ENCODE assay signal across 1 fruit fly cellular context in the genomic region with DNA sequence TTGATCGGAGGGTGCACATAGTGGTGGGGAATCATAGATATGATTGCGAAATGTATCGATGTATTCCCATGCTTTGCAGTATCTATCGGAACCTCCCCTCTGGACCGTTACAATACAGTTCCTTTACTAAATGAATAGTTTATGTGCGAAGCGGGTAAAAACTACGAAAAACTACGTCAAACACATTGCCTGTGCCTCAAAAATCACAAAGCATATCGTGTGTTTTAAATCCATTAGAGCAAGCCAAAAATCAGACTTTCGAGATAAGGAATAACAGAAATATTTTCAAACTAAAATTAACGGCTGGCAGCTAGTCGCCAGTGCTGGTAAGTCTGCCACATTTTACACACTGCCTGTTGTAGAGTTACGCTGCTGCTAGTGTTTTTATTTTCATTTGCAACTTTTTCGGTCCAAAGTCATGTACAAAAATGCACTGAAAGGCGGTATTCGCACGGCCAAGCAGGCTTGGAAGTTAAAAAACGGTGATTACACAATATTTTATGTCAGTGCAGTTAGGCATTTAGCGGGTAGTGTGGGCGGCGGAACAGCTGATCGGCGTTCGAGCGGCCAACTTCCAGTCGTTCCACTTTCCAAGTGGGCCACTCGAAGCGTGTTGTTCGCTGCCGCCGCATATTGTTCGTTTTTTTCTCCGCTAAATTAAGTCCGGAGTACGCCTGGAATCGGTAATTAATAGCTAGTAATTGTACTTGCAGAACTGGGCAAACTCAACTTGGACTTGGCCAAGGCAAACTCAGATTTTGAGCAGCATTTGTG.
A peak's percentile ranks its signal among the peaks of the same experiment; 100 is the strongest.
TF ChIP-seq lines count a peak whose summit lies in the region.

No protein-coding gene starts in this region.

TF ChIP-seq in whole organism, embryonic, 481 proteins besides CTCF, POLR2A, EP300 and RAD21 (continued from another document and continues in another):
- TF ChIP-seq ap (GFP tag; IDR thresholded peaks at IDR 0.05; lab: Robert Waterston, UW) (peak; percentile 50; the same call in 1 of the 2 replicates), B-H2 (GFP tag; optimal IDR thresholded peaks at IDR 0.05; lab: Kevin White, UChicago) (no peak), pros (GFP tag; optimal IDR thresholded peaks at IDR 0.05; lab: Kevin White, UChicago) (no peak), CG10267 (tag; optimal IDR thresholded peaks at IDR 0.05; lab: Kevin White, UChicago) (peak; percentile 97), Spps (tag; optimal IDR thresholded peaks at IDR 0.05; lab: Kevin White, UChicago) (no peak), Doc3 (GFP tag; IDR thresholded peaks at IDR 0.05; lab: Robert Waterston, UW; ENCODE audit: partially characterized antibody) (peak; percentile 70), CG1529 (GFP tag; optimal IDR thresholded peaks at IDR 0.05; lab: Kevin White, UChicago) (no peak), Usf (GFP tag; optimal IDR thresholded peaks at IDR 0.05; lab: Kevin White, UChicago) (peak; percentile 4), Hr3 (GFP tag; optimal IDR thresholded peaks at IDR 0.05; lab: Kevin White, UChicago) (peak; percentile 67), CG10366 (GFP tag; IDR thresholded peaks at IDR 0.05; lab: Robert Waterston, UW) (peak; percentile 52; the same call in 1 of the 2 replicates), CG32532 (GFP tag; IDR thresholded peaks at IDR 0.05; lab: Robert Waterston, UW) (peak; percentile 52), Chrac-16 (GFP tag; optimal IDR thresholded peaks at IDR 0.05; lab: Kevin White, UChicago) (peak; percentile 64), CG18764 (GFP tag; optimal IDR thresholded peaks at IDR 0.05; lab: Kevin White, UChicago) (no peak), vnd (GFP tag; IDR thresholded peaks at IDR 0.05; lab: Robert Waterston, UW; ENCODE audit: partially characterized antibody) (peak; percentile 51; the same call in 2 of the 3 replicates), CG11247 (GFP tag; IDR thresholded peaks at IDR 0.05; lab: Robert Waterston, UW) (0 out of 2 replicates have a peak, but pooled peaks have one; percentile 21), peb (GFP tag; IDR thresholded peaks at IDR 0.05; lab: Robert Waterston, UW) (no peak), CG8089 (GFP tag; optimal IDR thresholded peaks at IDR 0.05; lab: Kevin White, UChicago) (peak; percentile 34), dmrt99B (tag; optimal IDR thresholded peaks at IDR 0.05; lab: Kevin White, UChicago) (no peak), nerfin-1 (tag; optimal IDR thresholded peaks at IDR 0.05; lab: Kevin White, UChicago) (no peak), sim (GFP tag; IDR thresholded peaks at IDR 0.05; lab: Robert Waterston, UW) (no peak), Doc2 (GFP tag; IDR thresholded peaks at IDR 0.05; lab: Robert Waterston, UW) (no peak), grn (GFP tag; optimal IDR thresholded peaks at IDR 0.05; lab: Kevin White, UChicago) (peak; percentile 46), Med (GFP tag; lab: Kevin White, UChicago) (peak; percentile 96), Aef1 (GFP tag; IDR thresholded peaks at IDR 0.05; lab: Robert Waterston, UW) (peak; percentile 51), CG2712 (tag; optimal IDR thresholded peaks at IDR 0.05; lab: Kevin White, UChicago) (peak; percentile 31), CG8765 (GFP tag; IDR thresholded peaks at IDR 0.05; lab: Robert Waterston, UW) (no peak), sob (GFP tag; IDR thresholded peaks at IDR 0.05; lab: Robert Waterston, UW) (peak; percentile 53), Opbp (GFP tag; IDR thresholded peaks at IDR 0.05; lab: Robert Waterston, UW; ENCODE audit: partially characterized antibody) (peak; percentile 87), B-H1 (GFP tag; IDR thresholded peaks at IDR 0.05; lab: Robert Waterston, UW) (peak; percentile 31; the same call in 1 of the 3 replicates), run (tag; optimal IDR thresholded peaks at IDR 0.05; lab: Kevin White, UChicago) (no peak), luna (GFP tag; optimal IDR thresholded peaks at IDR 0.05; lab: Kevin White, UChicago) (peak; percentile 64), CG14710 (tag; optimal IDR thresholded peaks at IDR 0.05; lab: Kevin White, UChicago) (peak; percentile 71), HLH54F (GFP tag; optimal IDR thresholded peaks at IDR 0.05; lab: Kevin White, UChicago) (peak; percentile 73), NK7.1 (GFP tag; optimal IDR thresholded peaks at IDR 0.05; lab: Kevin White, UChicago) (no peak), Ptx1 (GFP tag; IDR thresholded peaks at IDR 0.05; lab: Robert Waterston, UW) (no peak), CG8478 (optimal IDR thresholded peaks at IDR 0.05; lab: Kevin White, UChicago) (no peak), pita (GFP tag; optimal IDR thresholded peaks at IDR 0.05; lab: Kevin White, UChicago) (no peak), mld (GFP tag; IDR thresholded peaks at IDR 0.05; lab: Robert Waterston, UW; ENCODE audit: partially characterized antibody) (peak; percentile 29; the same call in 1 of the 3 replicates), CG4282 (GFP tag; optimal IDR thresholded peaks at IDR 0.05; lab: Kevin White, UChicago) (peak; percentile 42), caup (GFP tag; optimal IDR thresholded peaks at IDR 0.05; lab: Kevin White, UChicago; ENCODE audit: severe bottlenecking) (peak; percentile 38), Side (GFP tag; optimal IDR thresholded peaks at IDR 0.05; lab: Kevin White, UChicago) (peak; percentile 48), NC2β (GFP tag; optimal IDR thresholded peaks at IDR 0.05; lab: Kevin White, UChicago) (peak; percentile 62), hbn (GFP tag; IDR thresholded peaks at IDR 0.05; lab: Robert Waterston, UW; ENCODE audit: partially characterized antibody) (peak; percentile 66), chinmo (GFP tag; IDR thresholded peaks at IDR 0.05; lab: Robert Waterston, UW; ENCODE audit: partially characterized antibody) (peak; percentile 77; the same call in 3 of the 4 replicates), Sry-β (GFP tag; optimal IDR thresholded peaks at IDR 0.05; lab: Kevin White, UChicago) (no peak), Poxn (GFP tag; IDR thresholded peaks at IDR 0.05; lab: Robert Waterston, UW) (no peak), Lim3 (GFP tag; IDR thresholded peaks at IDR 0.05; lab: Robert Waterston, UW) (no peak), CG33557 (GFP tag; optimal IDR thresholded peaks at IDR 0.05; lab: Kevin White, UChicago) (peak; percentile 3), tgo (GFP tag; IDR thresholded peaks at IDR 0.05; lab: Robert Waterston, UW) (peak; percentile 55), CG13287 (GFP tag; IDR thresholded peaks at IDR 0.05; lab: Robert Waterston, UW; ENCODE audit: partially characterized antibody) (peak; percentile 75), CG14667 (GFP tag; IDR thresholded peaks at IDR 0.05; lab: Robert Waterston, UW) (0 out of 2 replicates have a peak, but pooled peaks have one; percentile 27), CG4854 (GFP tag; optimal IDR thresholded peaks at IDR 0.05; lab: Kevin White, UChicago) (no peak), Dad (GFP tag; optimal IDR thresholded peaks at IDR 0.05; lab: Kevin White, UChicago) (peak; percentile 70), CG3163 (GFP tag; optimal IDR thresholded peaks at IDR 0.05; lab: Kevin White, UChicago) (peak; percentile 51), Drgx (GFP tag; IDR thresholded peaks at IDR 0.05; lab: Robert Waterston, UW) (peak; percentile 71), CG14965 (GFP tag; optimal IDR thresholded peaks at IDR 0.05; lab: Kevin White, UChicago; ENCODE audit: borderline replicate concordance) (no peak), CG3995 (GFP tag; optimal IDR thresholded peaks at IDR 0.05; lab: Kevin White, UChicago) (peak; percentile 94), CG3838 (GFP tag; optimal IDR thresholded peaks at IDR 0.05; lab: Kevin White, UChicago) (no peak), CG16813 (GFP tag; IDR thresholded peaks at IDR 0.05; lab: Robert Waterston, UW; ENCODE audit: partially characterized antibody) (peak; percentile 84), wdn (GFP tag; IDR thresholded peaks at IDR 0.05; lab: Robert Waterston, UW) (peak; percentile 53; the same call in 1 of the 2 replicates), CG10462 (GFP tag; optimal IDR thresholded peaks at IDR 0.05; lab: Kevin White, UChicago) (peak; percentile 51), CG9727 (GFP tag; optimal IDR thresholded peaks at IDR 0.05; lab: Kevin White, UChicago) (peak; percentile 41), repo (GFP tag; optimal IDR thresholded peaks at IDR 0.05; lab: Kevin White, UChicago) (peak; percentile 37), pzg (GFP tag; optimal IDR thresholded peaks at IDR 0.05; lab: Kevin White, UChicago) (peak; percentile 72), sens (GFP tag; lab: Kevin White, UChicago) (peak; percentile 95), CG7987 (GFP tag; optimal IDR thresholded peaks at IDR 0.05; lab: Kevin White, UChicago) (no peak), emc (GFP tag; optimal IDR thresholded peaks at IDR 0.05; lab: Kevin White, UChicago) (peak; percentile 58), Trl (optimal IDR thresholded peaks at IDR 0.05; lab: Kevin White, UChicago) (no peak), Trl (GFP tag; optimal IDR thresholded peaks at IDR 0.05; lab: Kevin White, UChicago) (peak; percentile 77), salm (tag; optimal IDR thresholded peaks at IDR 0.05; lab: Kevin White, UChicago) (peak; percentile 11), bsh (GFP tag; optimal IDR thresholded peaks at IDR 0.05; lab: Kevin White, UChicago) (peak; percentile 41 to 43), CG6654 (GFP tag; optimal IDR thresholded peaks at IDR 0.05; lab: Kevin White, UChicago) (no peak), CG15479 (GFP tag; optimal IDR thresholded peaks at IDR 0.05; lab: Kevin White, UChicago) (no peak), CG31441 (GFP tag; IDR thresholded peaks at IDR 0.05; lab: Robert Waterston, UW) (no peak), Xrp1 (GFP tag; IDR thresholded peaks at IDR 0.05; lab: Robert Waterston, UW) (peak; percentile 32; the same call in 1 of the 2 replicates), trem (tag; optimal IDR thresholded peaks at IDR 0.05; lab: Kevin White, UChicago) (peak; percentile 62), onecut (GFP tag; IDR thresholded peaks at IDR 0.05; lab: Robert Waterston, UW) (no peak), CG17361 (GFP tag; IDR thresholded peaks at IDR 0.05; lab: Robert Waterston, UW) (no peak; the same call in 2 of the 3 replicates), CG10654 (GFP tag; optimal IDR thresholded peaks at IDR 0.05; lab: Kevin White, UChicago) (peak; percentile 51), gce (GFP tag; IDR thresholded peaks at IDR 0.05; lab: Robert Waterston, UW) (0 out of 3 replicates have a peak, but pooled peaks have one; percentile 38), CG3281 (GFP tag; optimal IDR thresholded peaks at IDR 0.05; lab: Kevin White, UChicago) (no peak), CG17328 (GFP tag; IDR thresholded peaks at IDR 0.05; lab: Robert Waterston, UW) (peak; percentile 53), ab (GFP tag; optimal IDR thresholded peaks at IDR 0.05; lab: Kevin White, UChicago) (peak; percentile 5), wek (GFP tag; optimal IDR thresholded peaks at IDR 0.05; lab: Kevin White, UChicago) (no peak), usp (GFP tag; optimal IDR thresholded peaks at IDR 0.05; lab: Kevin White, UChicago) (no peak), E2f2 (GFP tag; IDR thresholded peaks at IDR 0.05; lab: Robert Waterston, UW) (peak; percentile 59), Fer2 (tag; optimal IDR thresholded peaks at IDR 0.05; lab: Kevin White, UChicago) (no peak), Hmx (GFP tag; optimal IDR thresholded peaks at IDR 0.05; lab: Kevin White, UChicago) (peak; percentile 12), Mad (GFP tag; optimal IDR thresholded peaks at IDR 0.05; lab: Kevin White, UChicago) (peak; percentile 77), Xbp1 (GFP tag; optimal IDR thresholded peaks at IDR 0.05; lab: Kevin White, UChicago) (peak; percentile 74), ftz-f1 (GFP tag; optimal IDR thresholded peaks at IDR 0.05; lab: Kevin White, UChicago) (no peak), fru (optimal IDR thresholded peaks at IDR 0.05; lab: Kevin White, UChicago) (no peak), lilli (GFP tag; optimal IDR thresholded peaks at IDR 0.05; lab: Kevin White, UChicago) (peak; percentile 80), z (GFP tag; IDR thresholded peaks at IDR 0.05; lab: Robert Waterston, UW) (no peak), chif (GFP tag; optimal IDR thresholded peaks at IDR 0.05; lab: Kevin White, UChicago) (peak; percentile 50 to 70), vfl (GFP tag; optimal IDR thresholded peaks at IDR 0.05; lab: Kevin White, UChicago) (peak; percentile 59), Vsx1 (GFP tag; optimal IDR thresholded peaks at IDR 0.05; lab: Kevin White, UChicago) (peak; percentile 84), tx (GFP tag; optimal IDR thresholded peaks at IDR 0.05; lab: Kevin White, UChicago) (peak; percentile 69), grau (tag; optimal IDR thresholded peaks at IDR 0.05; lab: Kevin White, UChicago) (no peak), CG34376 (GFP tag; optimal IDR thresholded peaks at IDR 0.05; lab: Kevin White, UChicago) (no peak), Ets65A (GFP tag; lab: Kevin White, UChicago) (peak; percentile 97), ewg (GFP tag; optimal IDR thresholded peaks at IDR 0.05; lab: Kevin White, UChicago) (peak; percentile 60), esg (GFP tag; conservative IDR thresholded peaks at IDR 0.05; lab: Robert Waterston, UW) (peak; percentile 58), pnt (GFP tag; optimal IDR thresholded peaks at IDR 0.05; lab: Kevin White, UChicago) (peak; percentile 61), CG15514 (GFP tag; optimal IDR thresholded peaks at IDR 0.05; lab: Kevin White, UChicago) (peak; percentile 93), CG2116 (GFP tag; optimal IDR thresholded peaks at IDR 0.05; lab: Kevin White, UChicago) (peak; percentile 91), D (optimal IDR thresholded peaks at IDR 0.05; lab: Kevin White, UChicago) (no peak), D (GFP tag; optimal IDR thresholded peaks at IDR 0.05; lab: Kevin White, UChicago) (no peak), dan (GFP tag; IDR thresholded peaks at IDR 0.05; lab: Robert Waterston, UW) (no peak), CG18262 (tag; optimal IDR thresholded peaks at IDR 0.05; lab: Kevin White, UChicago) (peak; percentile 21), bigmax (GFP tag; optimal IDR thresholded peaks at IDR 0.05; lab: Kevin White, UChicago) (no peak), CG31365 (tag; optimal IDR thresholded peaks at IDR 0.05; lab: Kevin White, UChicago) (no peak), CG12769 (tag; optimal IDR thresholded peaks at IDR 0.05; lab: Kevin White, UChicago) (no peak), CG3847 (GFP tag; IDR thresholded peaks at IDR 0.05; lab: Robert Waterston, UW) (peak; percentile 41), Nf-YA (GFP tag; IDR thresholded peaks at IDR 0.05; lab: Robert Waterston, UW) (no peak), CG10543 (GFP tag; optimal IDR thresholded peaks at IDR 0.05; lab: Kevin White, UChicago) (peak; percentile 22), Dek (tag; optimal IDR thresholded peaks at IDR 0.05; lab: Kevin White, UChicago) (no peak), CG15269 (tag; optimal IDR thresholded peaks at IDR 0.05; lab: Kevin White, UChicago) (no peak), odd (GFP tag; optimal IDR thresholded peaks at IDR 0.05; lab: Kevin White, UChicago) (no peak), Dll (GFP tag; IDR thresholded peaks at IDR 0.05; lab: Robert Waterston, UW; ENCODE audit: partially characterized antibody) (peak; percentile 81), CG12299 (tag; optimal IDR thresholded peaks at IDR 0.05; lab: Kevin White, UChicago) (no peak), Dip3 (GFP tag; optimal IDR thresholded peaks at IDR 0.05; lab: Kevin White, UChicago) (peak; percentile 75)
